Worm (Caenorhabditis elegans) whole organism, L4/young adult: Measurements from ENCODE around the gene F40G9.12.

Experiments
- W03F9.2 ChIP-seq: fragments of 150-350 bp; optimal IDR thresholded peaks from 2 replicates; lab custom pipeline; 2014; ENCODE audit warnings: missing biosample characterization, missing genetic modification characterization
- dao-5 ChIP-seq: sonication (generic microtip); optimal IDR thresholded peaks from 2 replicates; lab custom pipeline; 2016; ENCODE audit warnings: missing genotype, missing genetic modification characterization, moderate library complexity, missing compliant biosample characterization
- him-1 ChIP-seq: sonication (generic microtip); optimal IDR thresholded peaks from 2 replicates; lab custom pipeline; 2016; ENCODE audit warnings: missing genotype, missing genetic modification reagents, missing genetic modification characterization, missing compliant biosample characterization

The F40G9.12 gene

DNA sequence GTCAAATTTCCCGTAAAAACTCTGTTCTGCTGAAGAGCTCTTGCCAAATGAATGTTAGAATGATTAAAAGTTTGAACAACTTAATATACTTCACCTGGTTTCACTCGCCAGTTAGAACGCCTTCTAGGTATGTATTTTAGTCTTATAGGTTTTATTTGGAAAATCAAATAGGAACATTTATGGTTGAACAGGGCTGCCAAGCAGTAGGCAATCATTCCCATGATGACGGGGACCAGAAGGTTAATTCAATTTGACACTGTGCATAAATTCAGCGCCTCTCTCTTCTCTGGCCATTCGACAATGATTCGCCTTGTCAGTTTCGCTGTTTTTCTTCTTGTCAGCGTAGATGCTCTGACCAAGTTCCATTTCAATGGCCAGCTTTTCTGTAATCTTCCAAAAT, 10.4 kb downstream of the F40G9.12 start, which contains the start of gene F40G9.15:
F40G9.15 (plus strand) TSS at position 301 of the 400 bp plus-strand sequence.
- TF ChIP-seq dao-5 (tag; lab: Kevin White, UChicago) (no peak), W03F9.2 (no peak), him-1 (tag; lab: Kevin White, UChicago) (no peak)

- TF ChIP-seq dao-5 (tag; lab: Kevin White, UChicago) (no peak), W03F9.2 (no peak), him-1 (tag; lab: Kevin White, UChicago) (no peak)
Measured at ce11 chrIII:183072-183471, 11.4 kb downstream of the F40G9.12 start.

DNA sequence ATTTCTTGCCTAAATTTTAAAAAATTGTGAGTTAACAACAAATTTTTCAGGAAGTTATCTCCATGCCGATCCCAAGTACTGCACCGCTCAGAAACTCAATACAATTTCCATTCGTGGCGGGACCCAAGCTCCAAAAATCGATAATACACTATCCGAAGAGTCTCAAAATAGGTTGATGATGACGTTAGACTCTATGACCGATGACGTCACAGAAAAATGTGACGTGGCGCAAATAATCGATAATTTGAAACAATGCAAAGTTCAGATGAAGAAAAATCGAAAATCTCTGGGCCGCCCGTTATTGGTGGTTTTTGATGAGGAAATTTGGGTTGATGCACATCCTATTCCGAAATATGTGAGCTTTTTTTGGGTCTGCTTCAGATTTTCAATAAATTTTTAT, 12.7 kb downstream of the F40G9.12 start:
- no peak for TF ChIP-seq him-1 (tag; lab: Kevin White, UChicago)
- no peak for TF ChIP-seq dao-5 (tag; lab: Kevin White, UChicago)
- no peak for TF ChIP-seq W03F9.2

- no peak for TF ChIP-seq dao-5 (tag; lab: Kevin White, UChicago)
- no peak for TF ChIP-seq him-1 (tag; lab: Kevin White, UChicago)
- TF ChIP-seq W03F9.2: no peak
Measured at ce11 chrIII:187829-188228, 16.2 kb downstream of the F40G9.12 start, which contains the start of gene mxl-2. Gene mxl-2, minus strand, starts transcription at chrIII:188131.

- TF ChIP-seq W03F9.2: no peak
- no peak for TF ChIP-seq dao-5 (tag; lab: Kevin White, UChicago)
- no peak for TF ChIP-seq him-1 (tag; lab: Kevin White, UChicago)
Measured at ce11 chrIII:188426-188888, 16.8 kb downstream of the F40G9.12 start, which contains the start of gene ubc-20. Gene ubc-20, plus strand, starts transcription at chrIII:188838.

DNA sequence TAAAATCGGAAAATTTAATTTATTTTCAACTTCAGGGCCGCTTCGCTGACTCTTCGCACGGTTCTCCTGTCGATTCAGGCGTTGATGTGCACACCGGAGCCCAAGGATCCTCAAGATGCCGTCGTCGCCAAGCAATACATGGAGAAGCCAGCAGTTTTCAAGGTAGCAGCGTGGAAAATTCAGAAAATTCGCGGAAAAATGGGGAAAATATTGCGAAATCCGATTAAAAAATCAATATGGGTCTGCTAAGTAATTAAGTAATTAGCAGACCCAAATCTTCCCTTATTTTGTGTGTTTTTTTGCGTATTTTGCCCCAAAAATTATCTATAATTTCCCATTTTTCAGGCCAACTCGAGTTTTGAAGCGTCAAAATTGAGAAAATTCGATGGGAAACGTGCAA, 17.6 kb downstream of the F40G9.12 start:
- TF ChIP-seq dao-5 (tag; lab: Kevin White, UChicago) (no peak), W03F9.2 (no peak), him-1 (tag; lab: Kevin White, UChicago) (no peak)

DNA sequence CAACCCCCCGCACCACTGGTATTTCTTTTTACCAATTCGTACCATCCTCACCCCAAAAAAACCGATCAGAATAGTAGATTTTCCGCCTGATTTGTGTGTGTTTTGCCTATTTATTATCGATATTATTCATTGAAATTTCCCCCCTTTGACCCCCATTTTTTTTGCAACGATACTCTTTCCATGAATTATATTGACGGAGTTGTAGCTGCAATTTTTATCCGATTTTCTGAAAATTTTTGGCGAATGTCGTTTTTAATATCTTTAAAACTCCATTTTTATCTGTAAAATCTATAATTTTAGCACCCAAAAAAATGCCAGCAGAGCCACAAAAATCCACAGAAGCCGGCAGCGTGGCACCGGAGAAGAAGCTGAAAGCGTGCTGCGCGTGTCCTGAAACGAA, 19.0 kb downstream of the F40G9.12 start, which contains the start of gene cox-17:
cox-17 (plus strand) TSS at position 301 of the 400 bp plus-strand sequence.
- TF ChIP-seq W03F9.2 (no peak), dao-5 (tag; lab: Kevin White, UChicago) (no peak), him-1 (tag; lab: Kevin White, UChicago) (no peak)

- TF ChIP-seq him-1 (tag; lab: Kevin White, UChicago) (no peak), W03F9.2 (no peak), dao-5 (tag; lab: Kevin White, UChicago) (no peak)
Measured at ce11 chrIII:191803-192202, 20.2 kb downstream of the F40G9.12 start, which contains the start of gene sec-20. Gene sec-20, plus strand, starts transcription at chrIII:192103.

DNA sequence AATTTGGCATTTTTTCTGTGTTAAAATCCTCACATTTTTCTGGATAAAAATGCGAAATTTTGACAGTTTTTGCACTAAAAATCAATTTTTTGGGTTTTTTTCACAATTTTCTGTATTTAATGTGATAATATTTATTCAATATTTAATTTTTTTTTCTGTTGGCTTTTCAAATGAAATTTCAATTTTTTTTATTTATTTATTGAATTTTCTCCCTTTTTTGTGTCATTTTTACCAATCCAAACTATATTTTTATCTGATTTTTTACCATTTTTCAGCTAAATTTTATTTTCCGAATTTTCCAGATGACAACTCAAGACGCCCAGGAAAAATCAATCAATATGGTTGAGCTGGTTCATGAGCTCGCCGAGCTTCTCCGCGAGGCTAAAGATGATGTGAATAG, 22.5 kb downstream of the F40G9.12 start, which contains the start of gene F40G9.17:
F40G9.17 (plus strand) TSS at position 301 of the 400 bp plus-strand sequence.
- no peak for TF ChIP-seq him-1 (tag; lab: Kevin White, UChicago)

DNA sequence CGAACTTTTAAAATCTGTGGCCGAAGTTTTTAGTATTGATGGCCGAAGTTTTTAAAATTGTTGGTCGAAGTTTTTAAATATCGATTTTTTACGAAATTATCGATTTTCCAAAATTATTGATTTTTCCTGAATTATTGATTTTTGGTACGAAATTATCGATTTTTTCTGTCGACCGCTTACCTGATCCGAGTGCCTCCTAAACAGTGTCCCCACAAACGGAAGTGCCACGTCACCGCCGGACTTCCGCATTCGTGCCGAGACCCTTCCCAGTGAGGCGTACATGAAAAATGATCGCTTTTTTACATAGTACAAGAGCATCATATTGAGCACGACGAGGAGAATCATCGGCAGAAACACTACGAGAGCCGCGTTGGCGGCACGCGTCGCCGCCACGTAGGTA, 32.3 kb downstream of the F40G9.12 start:
- no peak for TF ChIP-seq W03F9.2
- no peak for TF ChIP-seq dao-5 (tag; lab: Kevin White, UChicago)
- no peak for TF ChIP-seq him-1 (tag; lab: Kevin White, UChicago)

- no peak for TF ChIP-seq dao-5 (tag; lab: Kevin White, UChicago)
- TF ChIP-seq him-1 (tag; lab: Kevin White, UChicago): no peak
- no peak for TF ChIP-seq W03F9.2
Measured at ce11 chrIII:207023-207422, 35.4 kb downstream of the F40G9.12 start, which contains the start of gene W10C4.1. Gene W10C4.1, minus strand, starts transcription at chrIII:207123.

DNA sequence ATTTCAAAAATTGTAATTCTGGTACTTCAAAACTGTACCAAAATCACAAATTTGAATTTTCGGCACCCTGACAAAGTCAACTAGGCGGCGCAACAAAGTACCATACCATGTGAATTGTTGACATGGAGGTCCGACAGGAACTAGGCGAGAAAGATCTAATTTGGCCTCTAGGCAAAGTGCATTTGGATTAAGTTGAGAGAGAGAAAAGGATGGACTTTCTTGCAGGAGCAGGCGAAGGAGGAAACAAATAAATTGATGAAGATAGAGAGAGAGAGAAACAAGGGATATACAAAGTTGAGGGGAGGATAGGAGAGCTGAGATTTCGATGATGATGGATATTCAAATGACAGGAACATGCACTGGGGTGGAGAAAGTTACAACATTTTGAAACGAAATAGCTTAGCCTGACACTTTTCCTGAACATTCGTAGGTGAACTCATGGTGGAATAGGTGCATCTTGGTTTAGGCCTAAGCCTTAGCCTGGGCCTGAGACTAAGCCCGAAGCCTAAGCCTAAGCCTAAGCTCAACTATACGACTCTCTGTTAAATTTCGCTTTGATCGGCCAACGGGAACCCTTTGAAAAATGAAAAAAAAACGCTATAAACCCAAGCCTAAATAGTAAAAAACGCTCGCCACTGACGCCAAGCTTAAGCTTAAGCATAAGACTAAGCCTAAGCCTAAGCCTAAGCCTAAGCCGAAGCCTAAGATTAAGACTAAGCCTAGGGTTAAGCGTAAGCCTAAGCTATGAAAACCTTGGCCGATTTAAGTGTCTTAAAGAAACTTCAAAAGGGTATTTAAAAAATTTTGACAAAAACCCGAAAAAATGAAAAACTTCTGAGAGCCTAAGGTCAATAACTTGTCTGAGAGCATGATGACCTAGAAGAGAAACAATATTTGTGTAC, 37.4 kb downstream of the F40G9.12 start:
- no peak for TF ChIP-seq W03F9.2
- no peak for TF ChIP-seq him-1 (tag; lab: Kevin White, UChicago)
- no peak for TF ChIP-seq dao-5 (tag; lab: Kevin White, UChicago)

DNA sequence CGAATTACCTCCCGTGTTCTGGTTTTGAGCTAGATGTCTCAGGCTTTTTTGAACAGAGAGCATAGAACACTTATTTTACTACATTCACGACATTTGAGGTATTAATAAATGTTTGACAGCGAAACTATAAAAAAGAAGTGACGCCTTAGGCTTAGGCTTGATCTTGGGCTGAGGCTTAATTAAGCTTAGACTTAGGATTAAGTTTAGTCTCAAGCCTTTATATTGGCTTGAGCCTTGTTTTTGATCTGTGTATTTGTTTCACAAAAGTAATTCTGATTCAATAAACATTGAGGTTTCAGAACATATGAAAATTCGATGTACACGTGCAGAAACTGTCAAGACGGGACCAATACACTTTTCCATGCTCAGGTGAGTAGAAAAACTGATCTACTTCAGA, 38.0 kb downstream of the F40G9.12 start, which contains the start of gene klp-20:
klp-20 (plus strand) TSS at position 298 of the 397 bp plus-strand sequence.
- no peak for TF ChIP-seq him-1 (tag; lab: Kevin White, UChicago)
- no peak for TF ChIP-seq W03F9.2
- no peak for TF ChIP-seq dao-5 (tag; lab: Kevin White, UChicago)

- TF ChIP-seq him-1 (tag; lab: Kevin White, UChicago): no peak
- no peak for TF ChIP-seq W03F9.2
- no peak for TF ChIP-seq dao-5 (tag; lab: Kevin White, UChicago)
Measured at ce11 chrIII:211387-211786, 39.7 kb downstream of the F40G9.12 start.
